Worm (Caenorhabditis elegans) whole organism, young adult: ENCODE data around the gene F38E1.3.
A peak's percentile ranks its signal among the peaks of the same experiment; 100 is the strongest.

Experiments used
- C17E4.6 ChIP-seq: fragments of 200-800 bp; sonication (Bioruptor generic); IDR thresholded peaks from 2 replicates; pipeline ENCODE4 v1.3.6; 2022; ENCODE audit warnings: missing genetic modification reagents, missing genetic modification characterization, missing compliant biosample characterization
- Y53F4B.3 ChIP-seq: fragments of 200-800 bp; sonication (Bioruptor generic); IDR thresholded peaks from 2 replicates; pipeline ENCODE4 v1.3.6; 2022; ENCODE audit warnings: missing genetic modification reagents, missing genetic modification characterization, missing compliant biosample characterization
- Y53G8AR.9 ChIP-seq: fragments of 200-800 bp; sonication (Bioruptor generic); conservative IDR thresholded peaks from 2 replicates; pipeline ENCODE4 v1.3.6; 2022; ENCODE audit warnings: missing genetic modification reagents, missing genetic modification characterization, missing compliant biosample characterization
- attf-5 ChIP-seq: fragments of 200-800 bp; sonication (Bioruptor generic); optimal IDR thresholded peaks from 2 replicates; lab custom pipeline; 2018; ENCODE audit warnings: mild to moderate bottlenecking, missing genetic modification characterization, missing compliant biosample characterization
- dox-1 ChIP-seq: fragments of 200-800 bp; sonication (Bioruptor generic); IDR thresholded peaks from 2 replicates; pipeline ENCODE4 v1.3.6; 2022; ENCODE audit warnings: missing genetic modification reagents, missing genetic modification characterization, missing compliant biosample characterization
- dpl-1 ChIP-seq: fragments of 150-350 bp; optimal IDR thresholded peaks from 2 replicates; lab custom pipeline; 2014; ENCODE audit warnings: missing biosample characterization, missing genetic modification reagents, missing genetic modification characterization
- efl-1 ChIP-seq: fragments of 150-350 bp; optimal IDR thresholded peaks from 2 replicates; lab custom pipeline; 2014; ENCODE audit warnings: missing biosample characterization, missing genetic modification reagents, missing genetic modification characterization
- lin-35 ChIP-seq, 3 experiments: fragments of 150-350 bp in 2 of 3; sonication (generic microtip) in 1 of 3; optimal IDR thresholded peaks; 2 replicates each; lab custom pipeline; 2014 to 2018; ENCODE audit warnings: missing biosample characterization in 3 of 3, missing genetic modification characterization in 3 of 3, missing genetic modification reagents in 3 of 3
- mcd-1 ChIP-seq: fragments of 200-800 bp; sonication (Bioruptor generic); IDR thresholded peaks from 2 replicates; pipeline ENCODE4 v1.3.6; 2022; ENCODE audit warnings: missing genetic modification reagents, missing genetic modification characterization, missing compliant biosample characterization
- nhr-80 ChIP-seq: sonication (generic microtip); optimal IDR thresholded peaks from 2 replicates; lab custom pipeline; 2016; ENCODE audit warnings: missing genetic modification characterization, missing compliant biosample characterization
- pbrm-1 ChIP-seq: fragments of 200-800 bp; sonication (Bioruptor generic); IDR thresholded peaks from 2 replicates; pipeline ENCODE4 v1.3.6; 2022; ENCODE audit warnings: missing genetic modification reagents, missing genetic modification characterization, missing compliant biosample characterization
- sptf-2 ChIP-seq: fragments of 200-800 bp; sonication (Bioruptor generic); optimal IDR thresholded peaks from 2 replicates; lab custom pipeline; 2018; ENCODE audit warnings: mild to moderate bottlenecking, missing genetic modification characterization, missing compliant biosample characterization
- unc-62 ChIP-seq: fragments of 150-350 bp; optimal IDR thresholded peaks from 2 replicates; lab custom pipeline; 2014; ENCODE audit warnings: missing biosample characterization, missing genetic modification reagents, missing genetic modification characterization

ce11 chrV:8413432-8414021 is 37.6 kb downstream of the F38E1.3 start, which contains the start of gene vha-18:
- TF ChIP-seq sptf-2 (GFP tag; lab: Kevin White, UChicago) (no peak), unc-62 (GFP tag; lab: Kevin White, UChicago) (no peak), dpl-1 (GFP tag; lab: Kevin White, UChicago) (peak; percentile 72), pbrm-1 (peak; percentile 74; the same call in 1 of the 2 replicates), nhr-80 (tag; lab: Kevin White, UChicago) (no peak), attf-5 (no peak), lin-35 (GFP tag; optimal IDR thresholded peaks at IDR 0.05; lab: Kevin White, UChicago) (no peak), mcd-1 (peak; percentile 94), C17E4.6 (GFP tag; lab: Robert Waterston, UW) (peak; percentile 80; the same call in 1 of the 2 replicates), Y53G8AR.9 (0 out of 2 replicates have a peak, but pooled peaks have one; percentile 60), efl-1 (GFP tag; lab: Kevin White, UChicago) (peak; percentile 90), dox-1 (GFP tag; lab: Robert Waterston, UW) (peak; percentile 92), Y53F4B.3 (GFP tag; lab: Robert Waterston, UW) (peak; percentile 39; the same call in 1 of the 2 replicates)
